Worm (Caenorhabditis elegans) whole organism, young adult: ENCODE results near the gene C14C10.1.
A peak's percentile ranks its signal among the peaks of the same experiment; 100 is the strongest.

Experiments used
- C17E4.6 ChIP-seq: fragments of 200-800 bp; sonication (Bioruptor generic); IDR thresholded peaks from 2 replicates; pipeline ENCODE4 v1.3.6; 2022; ENCODE audit warnings: missing genetic modification reagents, missing genetic modification characterization, missing compliant biosample characterization
- F39B2.1 ChIP-seq: fragments of 200-800 bp; sonication (Bioruptor generic); IDR thresholded peaks from 2 replicates; pipeline ENCODE4 v1.3.6; 2022; ENCODE audit warnings: missing genetic modification reagents, missing genetic modification characterization, missing compliant biosample characterization
- F55B11.4 ChIP-seq: sonication (generic microtip); optimal IDR thresholded peaks from 2 replicates; lab custom pipeline; 2016; ENCODE audit warnings: missing compliant biosample characterization, missing genetic modification characterization, borderline replicate concordance; ENCODE audit not compliant: insufficient read depth
- T07F8.4 ChIP-seq: sonication (generic microtip); optimal IDR thresholded peaks from 2 replicates; lab custom pipeline; 2016; ENCODE audit warnings: mild to moderate bottlenecking, missing genetic modification characterization, moderate library complexity, missing compliant biosample characterization
- Y67H2A.10 ChIP-seq: fragments of 200-800 bp; sonication (Bioruptor generic); conservative IDR thresholded peaks from 2 replicates; pipeline ENCODE4 v1.3.6; 2022; ENCODE audit warnings: missing genetic modification reagents, missing genetic modification characterization, missing compliant biosample characterization
- Y95B8A.8 ChIP-seq: fragments of 200-800 bp; sonication (Bioruptor generic); IDR thresholded peaks from 2 replicates; pipeline ENCODE4 v1.3.6; 2022; ENCODE audit warnings: missing genetic modification reagents, missing genetic modification characterization, missing compliant biosample characterization
- aptf-2 ChIP-seq: fragments of 200-800 bp; sonication (Bioruptor generic); conservative IDR thresholded peaks from 2 replicates; pipeline ENCODE4 v1.3.6; 2022; ENCODE audit warnings: missing genetic modification reagents, missing genetic modification characterization, missing compliant biosample characterization
- bed-1 ChIP-seq: fragments of 200-800 bp; sonication (Bioruptor generic); IDR thresholded peaks from 2 replicates; pipeline ENCODE4 v1.3.6; 2022; ENCODE audit warnings: missing genetic modification reagents, missing genetic modification characterization, missing compliant biosample characterization
- bed-2 ChIP-seq: fragments of 200-800 bp; sonication (Bioruptor generic); IDR thresholded peaks from 2 replicates; pipeline ENCODE4 v1.3.6; 2022; ENCODE audit warnings: missing genetic modification reagents, missing genetic modification characterization, missing compliant biosample characterization
- cebp-2 ChIP-seq: fragments of 200-800 bp; sonication (Bioruptor generic); IDR thresholded peaks from 2 replicates; pipeline ENCODE4 v1.3.6; 2022; ENCODE audit warnings: missing genetic modification characterization, missing compliant biosample characterization
- ceh-100 ChIP-seq: fragments of 200-800 bp; sonication (Bioruptor generic); IDR thresholded peaks from 2 replicates; pipeline ENCODE4 v1.3.6; 2022; ENCODE audit warnings: missing genetic modification reagents, missing genetic modification characterization, missing compliant biosample characterization
- ceh-27 ChIP-seq: fragments of 200-800 bp; sonication (Bioruptor generic); optimal IDR thresholded peaks from 2 replicates; lab custom pipeline; 2018; ENCODE audit warnings: mild to moderate bottlenecking, missing genetic modification characterization, moderate library complexity, missing compliant biosample characterization
- die-1 ChIP-seq: sonication (generic microtip); optimal IDR thresholded peaks from 2 replicates; lab custom pipeline; 2016; ENCODE audit warnings: missing genotype, mild to moderate bottlenecking, missing genetic modification characterization, missing compliant biosample characterization
- dox-1 ChIP-seq: fragments of 200-800 bp; sonication (Bioruptor generic); IDR thresholded peaks from 2 replicates; pipeline ENCODE4 v1.3.6; 2022; ENCODE audit warnings: missing genetic modification reagents, missing genetic modification characterization, missing compliant biosample characterization
- egrh-3 ChIP-seq: fragments of 200-800 bp; sonication (Bioruptor generic); IDR thresholded peaks from 2 replicates; pipeline ENCODE4 v1.3.6; 2022; ENCODE audit warnings: missing genetic modification reagents, missing genetic modification characterization, missing compliant biosample characterization
- ets-4 ChIP-seq: fragments of 200-800 bp; sonication (Bioruptor generic); optimal IDR thresholded peaks from 2 replicates; lab custom pipeline; 2018; ENCODE audit warnings: mild to moderate bottlenecking, missing genetic modification characterization, missing compliant biosample characterization
- fkh-3 ChIP-seq: sonication (generic microtip); optimal IDR thresholded peaks from 2 replicates; lab custom pipeline; 2016; ENCODE audit warnings: mild to moderate bottlenecking, missing genetic modification characterization, missing compliant biosample characterization
- him-1 ChIP-seq: sonication (generic microtip); optimal IDR thresholded peaks from 2 replicates; lab custom pipeline; 2016; ENCODE audit warnings: missing genotype, missing genetic modification reagents, missing genetic modification characterization, missing compliant biosample characterization
- hmg-20 ChIP-seq: fragments of 200-800 bp; sonication (Bioruptor generic); IDR thresholded peaks from 2 replicates; pipeline ENCODE4 v1.3.6; 2022; ENCODE audit warnings: missing genetic modification reagents, missing genetic modification characterization, missing compliant biosample characterization
- hsf-1 ChIP-seq: fragments of 200-800 bp; sonication (Bioruptor generic); IDR thresholded peaks from 2 replicates; pipeline ENCODE4 v1.3.6; 2022; ENCODE audit warnings: missing genetic modification reagents, missing genetic modification characterization, missing compliant biosample characterization
- let-526 ChIP-seq: fragments of 200-800 bp; sonication (Bioruptor generic); IDR thresholded peaks from 2 replicates; pipeline ENCODE4 v1.3.6; 2022; ENCODE audit warnings: missing genetic modification reagents, missing genetic modification characterization, missing compliant biosample characterization
- lin-40 ChIP-seq: sonication (generic microtip); optimal IDR thresholded peaks from 2 replicates; lab custom pipeline; 2016; ENCODE audit warnings: missing genetic modification characterization, mild to moderate bottlenecking, missing compliant biosample characterization, missing genotype, missing genetic modification reagents
- lsy-27 ChIP-seq: sonication (generic microtip); optimal IDR thresholded peaks from 2 replicates; lab custom pipeline; 2017; ENCODE audit warnings: missing genetic modification characterization, mild to moderate bottlenecking, missing compliant biosample characterization, antibody characterized with exemption, missing genotype, borderline replicate concordance; ENCODE audit not compliant: insufficient read depth
- madf-6 ChIP-seq: fragments of 200-800 bp; sonication (Bioruptor generic); IDR thresholded peaks from 2 replicates; pipeline ENCODE4 v1.3.6; 2022; ENCODE audit warnings: missing genetic modification reagents, missing genetic modification characterization, missing compliant biosample characterization
- mes-4 ChIP-seq: sonication (generic microtip); optimal IDR thresholded peaks from 2 replicates; lab custom pipeline; 2016; ENCODE audit warnings: missing genotype, missing genetic modification characterization, missing compliant biosample characterization
- nfyb-1 ChIP-seq: fragments of 200-800 bp; sonication (Bioruptor generic); IDR thresholded peaks from 2 replicates; pipeline ENCODE4 v1.3.6; 2022; ENCODE audit warnings: missing genetic modification reagents, missing genetic modification characterization, missing compliant biosample characterization
- nhr-80 ChIP-seq: sonication (generic microtip); optimal IDR thresholded peaks from 2 replicates; lab custom pipeline; 2016; ENCODE audit warnings: missing genetic modification characterization, missing compliant biosample characterization
- tbp1 ChIP-seq: fragments of 200-800 bp; sonication (Bioruptor generic); optimal IDR thresholded peaks from 2 replicates; lab custom pipeline; 2018; ENCODE audit warnings: mild to moderate bottlenecking, missing genetic modification characterization, missing compliant biosample characterization
- zfh-2 ChIP-seq: fragments of 200-800 bp; sonication (Bioruptor generic); conservative IDR thresholded peaks from 2 replicates; pipeline ENCODE4 v1.3.6; 2022; ENCODE audit warnings: missing genetic modification reagents, missing genetic modification characterization, missing compliant biosample characterization
- ztf-28 ChIP-seq: fragments of 200-800 bp; sonication (Bioruptor generic); IDR thresholded peaks from 2 replicates; pipeline ENCODE4 v1.3.6; 2022; ENCODE audit warnings: missing genetic modification reagents, missing genetic modification characterization, missing compliant biosample characterization

The C14C10.1 gene

DNA sequence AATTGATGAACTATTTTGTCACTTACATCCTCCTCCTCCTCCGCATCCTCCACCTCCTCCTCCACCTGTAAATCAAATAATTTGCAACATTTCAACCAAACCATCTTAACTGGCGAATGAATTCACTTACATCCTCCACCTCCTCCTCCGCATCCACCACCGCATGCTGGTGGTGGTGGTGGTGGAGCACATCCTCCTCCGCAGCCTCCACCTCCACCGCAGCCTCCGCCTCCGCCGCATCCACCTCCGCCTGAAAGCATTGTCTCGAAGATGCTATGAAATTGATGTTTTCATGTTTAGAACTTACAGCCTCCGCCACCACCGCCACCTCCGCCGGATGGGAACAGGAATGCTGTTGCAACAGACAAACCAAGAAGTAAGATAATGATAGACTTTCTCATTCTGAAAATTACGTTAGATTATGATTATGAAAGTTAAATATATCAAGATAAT lies 11.6 kb upstream of the C14C10.1 start, which contains the start of gene grl-23:
Gene grl-23, minus strand, starts transcription at position 403 of the 453 bp plus-strand sequence.
- TF ChIP-seq let-526 (GFP tag; lab: Robert Waterston, UW), result no peak
- peak; percentile 87 for TF ChIP-seq egrh-3 (GFP tag; lab: Robert Waterston, UW)
- no peak for TF ChIP-seq bed-1 (GFP tag; lab: Robert Waterston, UW)

DNA sequence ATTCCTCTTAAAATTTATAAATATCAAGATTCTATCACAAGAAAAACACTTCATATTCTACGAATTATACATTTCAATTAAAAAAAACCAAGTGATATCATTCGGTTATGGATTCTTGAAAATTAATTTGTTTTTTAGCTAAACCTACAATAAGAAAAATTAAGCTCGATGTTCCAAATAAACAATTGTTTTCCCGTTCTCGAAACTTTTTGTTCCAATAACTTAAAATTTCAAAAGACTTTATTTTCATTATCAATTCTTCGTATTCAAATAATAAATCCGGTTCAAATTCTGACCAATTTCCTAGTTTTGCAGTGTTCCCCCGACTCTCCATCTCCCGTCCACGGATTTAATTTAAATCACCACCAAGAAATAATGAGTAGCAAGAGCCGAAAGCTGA lies 8.8 kb upstream of the C14C10.1 start, which contains the start of gene E02A10.3:
Gene E02A10.3, plus strand, starts transcription at position 301 of the 400 bp plus-strand sequence.
- no peak for TF ChIP-seq hmg-20 (GFP tag; lab: Robert Waterston, UW)
- no peak for TF ChIP-seq hsf-1
- no peak for TF ChIP-seq ets-4
- TF ChIP-seq ceh-100 (GFP tag; lab: Robert Waterston, UW), result no peak

DNA sequence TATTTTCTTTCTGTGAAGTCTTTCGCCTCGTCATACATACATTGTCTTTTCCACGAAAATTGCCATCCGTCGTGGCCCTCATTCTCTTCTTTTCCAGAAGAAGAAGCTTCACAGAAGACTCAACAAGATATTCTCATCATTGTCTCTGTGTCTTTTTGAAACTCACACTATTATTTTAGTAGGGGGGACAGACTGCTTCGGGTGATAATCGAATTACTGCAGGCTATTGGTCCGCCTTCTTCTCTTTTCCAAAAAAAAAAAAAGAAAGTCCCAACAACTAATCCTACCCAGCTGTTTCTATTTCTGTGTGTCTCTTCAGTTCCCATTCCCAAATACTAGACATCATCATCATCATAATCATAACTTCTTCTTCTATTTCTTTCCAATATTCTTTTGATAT lies 4.7 kb upstream of the C14C10.1 start:
- TF ChIP-seq fkh-3 (tag; lab: Kevin White, UChicago) (no peak), zfh-2 (GFP tag; lab: Robert Waterston, UW) (no peak), ceh-27 (GFP tag; lab: Kevin White, UChicago) (no peak), lin-40 (no peak), F55B11.4 (tag; lab: Kevin White, UChicago) (no peak), T07F8.4 (tag; lab: Kevin White, UChicago) (no peak), cebp-2 (GFP tag; lab: Robert Waterston, UW) (no peak)

DNA sequence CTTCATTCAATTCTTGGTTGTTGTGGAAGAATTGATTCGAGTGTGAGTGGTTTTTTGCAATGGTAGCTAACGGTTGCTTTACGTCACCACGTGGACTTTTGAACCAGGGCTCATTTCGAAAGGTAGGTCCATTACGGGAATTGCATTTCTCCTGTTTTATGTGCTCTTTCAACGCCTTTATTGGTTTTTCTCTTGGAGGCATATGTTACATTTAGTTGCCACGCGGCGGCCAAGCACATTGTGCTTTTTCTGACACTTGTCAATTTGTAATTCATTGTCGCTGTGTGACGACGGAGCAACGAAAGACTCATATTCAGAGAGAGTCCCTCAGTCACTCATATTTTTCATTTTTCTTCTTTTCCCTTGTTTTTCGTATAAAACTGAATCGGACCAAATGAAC lies 3.4 kb upstream of the C14C10.1 start:
- TF ChIP-seq die-1 (tag; lab: Kevin White, UChicago) (no peak), bed-2 (GFP tag; lab: Robert Waterston, UW) (no peak), nhr-80 (no peak), nfyb-1 (GFP tag; lab: Robert Waterston, UW) (no peak), tbp1 (GFP tag; lab: Kevin White, UChicago) (no peak), lsy-27 (tag; lab: Kevin White, UChicago) (no peak)
- TF ChIP-seq, all 124 proteins: peak for 0

DNA sequence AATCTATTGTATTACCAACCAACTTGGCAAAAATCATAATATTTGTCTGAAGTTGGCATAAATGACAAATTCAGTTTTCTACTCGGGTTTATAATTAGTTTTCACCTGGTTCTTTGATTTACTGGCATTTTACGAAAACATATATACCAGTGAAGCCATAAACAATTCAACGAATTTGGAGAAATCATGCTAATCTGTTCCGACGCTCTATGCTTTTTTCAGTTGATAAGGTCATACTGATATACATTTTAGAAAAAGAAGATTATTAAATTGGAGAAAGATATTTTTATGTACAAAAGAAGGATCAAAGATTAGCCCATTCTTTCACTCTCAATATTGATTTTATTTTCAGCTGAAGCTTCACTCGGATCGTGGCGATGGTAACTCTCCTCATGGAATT lies 1.3 kb upstream of the C14C10.1 start:
- TF ChIP-seq aptf-2 (GFP tag; lab: Robert Waterston, UW) (no peak), dox-1 (no peak), C17E4.6 (GFP tag; lab: Robert Waterston, UW) (no peak), let-526 (GFP tag; lab: Robert Waterston, UW) (no peak), egrh-3 (GFP tag; lab: Robert Waterston, UW) (no peak), madf-6 (GFP tag; lab: Robert Waterston, UW) (no peak)

DNA sequence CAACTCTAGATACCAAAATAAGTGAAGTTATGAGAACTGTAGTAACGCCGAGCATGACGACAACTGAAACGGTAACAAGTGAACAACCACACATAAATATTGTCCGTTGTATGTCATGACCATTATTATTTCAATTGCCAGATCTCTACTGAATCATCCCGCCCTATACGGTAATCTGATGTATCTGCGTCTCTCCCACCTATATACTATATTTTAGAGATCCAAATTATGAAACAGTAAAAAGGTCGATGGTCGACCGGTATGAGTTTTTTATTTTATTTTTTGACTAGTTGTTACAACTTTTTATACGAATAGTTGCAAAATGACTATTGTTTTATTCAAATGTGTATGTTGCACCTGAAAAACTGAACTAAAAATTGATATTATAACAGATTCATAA lies 2.5 kb downstream of the C14C10.1 start, which contains the start of gene ttr-43:
Gene ttr-43, minus strand, starts transcription at position 101 of the 400 bp plus-strand sequence.
- TF ChIP-seq F39B2.1 (no peak), mes-4 (tag; lab: Kevin White, UChicago) (no peak), ceh-27 (GFP tag; lab: Kevin White, UChicago) (no peak), Y67H2A.10 (GFP tag; lab: Robert Waterston, UW) (no peak), tbp1 (GFP tag; lab: Kevin White, UChicago) (no peak), nfyb-1 (GFP tag; lab: Robert Waterston, UW) (no peak), him-1 (no peak), T07F8.4 (tag; lab: Kevin White, UChicago) (no peak), ztf-28 (GFP tag; lab: Robert Waterston, UW) (no peak), Y95B8A.8 (no peak)
